Worm (Caenorhabditis elegans) whole organism, young adult: Measurements from ENCODE around the gene vha-2.

Experiments
- B0035.1 ChIP-seq: sonication (generic microtip); optimal IDR thresholded peaks from 2 replicates; lab custom pipeline; 2016; ENCODE audit warnings: missing genetic modification characterization, mild to moderate bottlenecking, missing compliant biosample characterization, missing genotype, missing genetic modification reagents
- B0261.1 ChIP-seq: sonication (generic microtip); optimal IDR thresholded peaks from 2 replicates; lab custom pipeline; 2016; ENCODE audit warnings: mild to moderate bottlenecking, missing genetic modification characterization, moderate library complexity, missing compliant biosample characterization
- B0336.3 ChIP-seq: fragments of 200-800 bp; sonication (Bioruptor generic); IDR thresholded peaks from 2 replicates; pipeline ENCODE4 v1.3.6; 2022; ENCODE audit warnings: missing genetic modification characterization, missing compliant biosample characterization
- F10E7.11 ChIP-seq: sonication (generic microtip); optimal IDR thresholded peaks from 2 replicates; lab custom pipeline; 2017; ENCODE audit warnings: mild to moderate bottlenecking, missing genetic modification characterization, moderate library complexity, missing compliant biosample characterization
- F33H1.4 ChIP-seq: fragments of 200-800 bp; sonication (Bioruptor generic); IDR thresholded peaks from 2 replicates; pipeline ENCODE4 v1.3.6; 2022; ENCODE audit warnings: missing genetic modification reagents, missing genetic modification characterization, missing compliant biosample characterization
- F55B11.4 ChIP-seq: sonication (generic microtip); optimal IDR thresholded peaks from 2 replicates; lab custom pipeline; 2016; ENCODE audit warnings: missing compliant biosample characterization, missing genetic modification characterization, borderline replicate concordance; ENCODE audit not compliant: insufficient read depth
- F57A8.1 ChIP-seq: fragments of 200-800 bp; sonication (Bioruptor generic); optimal IDR thresholded peaks from 2 replicates; lab custom pipeline; 2018; ENCODE audit warnings: mild to moderate bottlenecking, missing genetic modification characterization, moderate library complexity, missing compliant biosample characterization
- K11D2.4 ChIP-seq: fragments of 200-800 bp; sonication (Bioruptor generic); IDR thresholded peaks from 2 replicates; pipeline ENCODE4 v1.3.6; 2022; ENCODE audit warnings: missing genetic modification reagents, missing genetic modification characterization, missing compliant biosample characterization
- T07F8.4 ChIP-seq: sonication (generic microtip); optimal IDR thresholded peaks from 2 replicates; lab custom pipeline; 2016; ENCODE audit warnings: mild to moderate bottlenecking, missing genetic modification characterization, moderate library complexity, missing compliant biosample characterization
- T26A5.8 ChIP-seq: sonication (generic microtip); optimal IDR thresholded peaks from 2 replicates; lab custom pipeline; 2016; ENCODE audit warnings: missing genetic modification characterization, missing compliant biosample characterization
- Y67H2A.10 ChIP-seq: fragments of 200-800 bp; sonication (Bioruptor generic); conservative IDR thresholded peaks from 2 replicates; pipeline ENCODE4 v1.3.6; 2022; ENCODE audit warnings: missing genetic modification reagents, missing genetic modification characterization, missing compliant biosample characterization
- Y95B8A.8 ChIP-seq: fragments of 200-800 bp; sonication (Bioruptor generic); IDR thresholded peaks from 2 replicates; pipeline ENCODE4 v1.3.6; 2022; ENCODE audit warnings: missing genetic modification reagents, missing genetic modification characterization, missing compliant biosample characterization
- ZK185.1 ChIP-seq: sonication (generic microtip); optimal IDR thresholded peaks from 2 replicates; lab custom pipeline; 2016; ENCODE audit warnings: mild to moderate bottlenecking, missing genetic modification characterization, missing compliant biosample characterization; ENCODE audit not compliant: poor library complexity, severe bottlenecking
- ama-1 ChIP-seq, 3 experiments: fragments of 150-350 bp in 1 of 3; sonication (generic microtip) in 2 of 3; optimal IDR thresholded peaks; 2 replicates each; lab custom pipeline; 2014 to 2018; ENCODE audit warnings: missing biosample characterization in 2 of 3, missing genetic modification characterization in 2 of 3, missing genetic modification reagents in 2 of 3
- aptf-2 ChIP-seq: fragments of 200-800 bp; sonication (Bioruptor generic); conservative IDR thresholded peaks from 2 replicates; pipeline ENCODE4 v1.3.6; 2022; ENCODE audit warnings: missing genetic modification reagents, missing genetic modification characterization, missing compliant biosample characterization
- athp-1 ChIP-seq: sonication (generic microtip); optimal IDR thresholded peaks from 2 replicates; lab custom pipeline; 2017; ENCODE audit warnings: mild to moderate bottlenecking, missing genetic modification characterization, missing compliant biosample characterization
- attf-3 ChIP-seq: fragments of 200-800 bp; sonication (Bioruptor generic); conservative IDR thresholded peaks from 2 replicates; pipeline ENCODE4 v1.3.6; 2022; ENCODE audit warnings: missing genetic modification reagents, missing genetic modification characterization, missing compliant biosample characterization
- ccch-3 ChIP-seq: fragments of 200-800 bp; sonication (Bioruptor generic); optimal IDR thresholded peaks from 2 replicates; lab custom pipeline; 2018; ENCODE audit warnings: mild to moderate bottlenecking, missing genetic modification characterization, missing compliant biosample characterization
- ceh-27 ChIP-seq: fragments of 200-800 bp; sonication (Bioruptor generic); optimal IDR thresholded peaks from 2 replicates; lab custom pipeline; 2018; ENCODE audit warnings: mild to moderate bottlenecking, missing genetic modification characterization, moderate library complexity, missing compliant biosample characterization
- ceh-79 ChIP-seq: sonication (generic microtip); optimal IDR thresholded peaks from 2 replicates; lab custom pipeline; 2017; ENCODE audit warnings: mild to moderate bottlenecking, missing genetic modification characterization, missing compliant biosample characterization
- egl-44 ChIP-seq: fragments of 200-800 bp; sonication (Bioruptor generic); IDR thresholded peaks from 2 replicates; pipeline ENCODE4 v1.3.6; 2022; ENCODE audit warnings: missing genetic modification reagents, missing genetic modification characterization, missing compliant biosample characterization
- egrh-3 ChIP-seq: fragments of 200-800 bp; sonication (Bioruptor generic); IDR thresholded peaks from 2 replicates; pipeline ENCODE4 v1.3.6; 2022; ENCODE audit warnings: missing genetic modification reagents, missing genetic modification characterization, missing compliant biosample characterization
- fkh-3 ChIP-seq: sonication (generic microtip); optimal IDR thresholded peaks from 2 replicates; lab custom pipeline; 2016; ENCODE audit warnings: mild to moderate bottlenecking, missing genetic modification characterization, missing compliant biosample characterization
- him-1 ChIP-seq: sonication (generic microtip); optimal IDR thresholded peaks from 2 replicates; lab custom pipeline; 2016; ENCODE audit warnings: missing genotype, missing genetic modification reagents, missing genetic modification characterization, missing compliant biosample characterization
- hlh-26 ChIP-seq: fragments of 200-800 bp; sonication (Bioruptor generic); conservative IDR thresholded peaks from 2 replicates; pipeline ENCODE4 v1.3.6; 2022; ENCODE audit warnings: missing genetic modification reagents, missing genetic modification characterization, missing compliant biosample characterization
- hmg-20 ChIP-seq: fragments of 200-800 bp; sonication (Bioruptor generic); IDR thresholded peaks from 2 replicates; pipeline ENCODE4 v1.3.6; 2022; ENCODE audit warnings: missing genetic modification reagents, missing genetic modification characterization, missing compliant biosample characterization
- hsf-1 ChIP-seq: fragments of 200-800 bp; sonication (Bioruptor generic); IDR thresholded peaks from 2 replicates; pipeline ENCODE4 v1.3.6; 2022; ENCODE audit warnings: missing genetic modification reagents, missing genetic modification characterization, missing compliant biosample characterization
- lag-1 ChIP-seq: fragments of 200-800 bp; sonication (Bioruptor generic); IDR thresholded peaks from 2 replicates; pipeline ENCODE4 v1.3.6; 2022; ENCODE audit warnings: missing genetic modification reagents, missing genetic modification characterization, missing compliant biosample characterization
- let-607 ChIP-seq, 2 experiments: fragments of 200-800 bp in 1 of 2; sonication (Bioruptor generic) in 1 of 2; sonication (generic microtip) in 1 of 2; optimal IDR thresholded peaks; 2 replicates each; lab custom pipeline; 2016 to 2018; ENCODE audit warnings: mild to moderate bottlenecking in 2 of 2, missing compliant biosample characterization in 2 of 2, missing genetic modification characterization in 2 of 2, moderate library complexity in 2 of 2, missing genotype in 1 of 2
- lsy-27 ChIP-seq: sonication (generic microtip); optimal IDR thresholded peaks from 2 replicates; lab custom pipeline; 2017; ENCODE audit warnings: missing genetic modification characterization, mild to moderate bottlenecking, missing compliant biosample characterization, antibody characterized with exemption, missing genotype, borderline replicate concordance; ENCODE audit not compliant: insufficient read depth
- madf-10 ChIP-seq: sonication (generic microtip); optimal IDR thresholded peaks from 2 replicates; lab custom pipeline; 2016; ENCODE audit warnings: mild to moderate bottlenecking, missing genetic modification characterization, missing compliant biosample characterization
- madf-3 ChIP-seq: fragments of 200-800 bp; sonication (Bioruptor generic); IDR thresholded peaks from 2 replicates; pipeline ENCODE4 v1.3.6; 2022; ENCODE audit warnings: missing genetic modification reagents, missing genetic modification characterization, missing compliant biosample characterization
- madf-8 ChIP-seq: fragments of 200-800 bp; sonication (Bioruptor generic); conservative IDR thresholded peaks from 2 replicates; pipeline ENCODE4 v1.3.6; 2022; ENCODE audit warnings: missing genetic modification reagents, missing genetic modification characterization, missing compliant biosample characterization
- mel-28 ChIP-seq: sonication (generic microtip); optimal IDR thresholded peaks from 2 replicates; lab custom pipeline; 2016; ENCODE audit warnings: borderline replicate concordance, mild to moderate bottlenecking, missing genetic modification characterization, missing compliant biosample characterization
- nfyb-1 ChIP-seq: fragments of 200-800 bp; sonication (Bioruptor generic); IDR thresholded peaks from 2 replicates; pipeline ENCODE4 v1.3.6; 2022; ENCODE audit warnings: missing genetic modification reagents, missing genetic modification characterization, missing compliant biosample characterization
- nhr-179 ChIP-seq: sonication (generic microtip); optimal IDR thresholded peaks from 2 replicates; lab custom pipeline; 2016; ENCODE audit warnings: mild to moderate bottlenecking, missing genetic modification characterization, missing compliant biosample characterization
- nhr-27 ChIP-seq: fragments of 200-800 bp; sonication (Bioruptor generic); optimal IDR thresholded peaks from 2 replicates; lab custom pipeline; 2018; ENCODE audit warnings: mild to moderate bottlenecking, missing genetic modification characterization, moderate library complexity, missing compliant biosample characterization
- pbrm-1 ChIP-seq: fragments of 200-800 bp; sonication (Bioruptor generic); IDR thresholded peaks from 2 replicates; pipeline ENCODE4 v1.3.6; 2022; ENCODE audit warnings: missing genetic modification reagents, missing genetic modification characterization, missing compliant biosample characterization
- rcor-1 ChIP-seq: fragments of 200-800 bp; sonication (Bioruptor generic); IDR thresholded peaks from 2 replicates; pipeline ENCODE4 v1.3.6; 2022; ENCODE audit warnings: missing genetic modification reagents, missing genetic modification characterization, missing compliant biosample characterization
- rpc-1 ChIP-seq, 2 experiments: fragments of 150-350 bp in 1 of 2; sonication (generic microtip) in 1 of 2; optimal IDR thresholded peaks; 2 replicates each; lab custom pipeline; 2014 to 2018; ENCODE audit warnings: missing biosample characterization in 1 of 2, missing genetic modification characterization in 1 of 2, missing genetic modification reagents in 1 of 2, missing genotype in 1 of 2
- sdz-38 ChIP-seq: sonication (generic microtip); optimal IDR thresholded peaks from 2 replicates; lab custom pipeline; 2016; ENCODE audit warnings: missing genotype, missing genetic modification characterization, missing compliant biosample characterization
- snpc-1.1 ChIP-seq: sonication (generic microtip); optimal IDR thresholded peaks from 2 replicates; lab custom pipeline; 2017; ENCODE audit warnings: missing genetic modification characterization, mild to moderate bottlenecking, missing compliant biosample characterization, antibody characterized with exemption, moderate library complexity, missing genotype, missing genetic modification reagents; ENCODE audit not compliant: insufficient read depth
- sptf-2 ChIP-seq: fragments of 200-800 bp; sonication (Bioruptor generic); optimal IDR thresholded peaks from 2 replicates; lab custom pipeline; 2018; ENCODE audit warnings: mild to moderate bottlenecking, missing genetic modification characterization, missing compliant biosample characterization
- zim-3 ChIP-seq: sonication (generic microtip); optimal IDR thresholded peaks from 2 replicates; lab custom pipeline; 2017; ENCODE audit warnings: mild to moderate bottlenecking, missing genetic modification characterization, moderate library complexity, missing compliant biosample characterization

vha-2 gene

DNA sequence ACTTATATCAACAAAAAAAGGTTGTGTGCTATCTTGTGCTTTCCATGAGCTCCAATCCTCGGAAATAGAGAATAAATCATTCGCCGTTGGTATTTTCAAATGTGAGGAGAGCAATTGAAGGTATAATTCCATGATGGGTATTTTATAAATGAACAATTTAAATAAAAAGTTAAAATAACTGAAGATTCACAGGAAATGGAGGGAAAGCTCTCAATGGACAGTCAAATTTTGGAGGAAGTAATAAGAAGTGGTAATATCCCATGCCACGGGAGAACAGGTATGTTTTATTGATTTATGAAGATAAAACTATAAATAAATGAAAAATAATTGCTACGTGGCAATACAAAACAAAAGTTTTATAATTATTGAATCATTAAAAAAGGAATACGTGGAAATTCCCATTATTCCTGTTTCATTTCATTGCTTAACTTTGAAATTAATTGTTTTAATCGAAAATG lies 1.2 kb downstream of the vha-2 start (continued):
- TF ChIP-seq nfyb-1 (GFP tag; lab: Robert Waterston, UW) (no peak), ceh-27 (GFP tag; lab: Kevin White, UChicago) (no peak), F33H1.4 (no peak), nhr-27 (tag; lab: Kevin White, UChicago) (no peak), Y95B8A.8 (GFP tag; lab: Robert Waterston, UW) (no peak; the same call in 1 of the 2 replicates), rpc-1 (optimal IDR thresholded peaks at IDR 0.05; lab: Kevin White, UChicago) (no peak), rpc-1 (tag; optimal IDR thresholded peaks at IDR 0.05; lab: Kevin White, UChicago) (no peak), ccch-3 (GFP tag; lab: Kevin White, UChicago) (no peak), T26A5.8 (tag; lab: Kevin White, UChicago) (no peak), F55B11.4 (no peak), lag-1 (GFP tag; lab: Robert Waterston, UW) (no peak), sdz-38 (tag; lab: Kevin White, UChicago) (no peak), K11D2.4 (GFP tag; lab: Robert Waterston, UW) (no peak), rcor-1 (no peak), egrh-3 (no peak), B0261.1 (tag; lab: Kevin White, UChicago) (no peak), lsy-27 (tag; lab: Kevin White, UChicago) (no peak), B0336.3 (peak; percentile 50; the same call in 1 of the 2 replicates), mel-28 (tag; lab: Kevin White, UChicago) (no peak), ZK185.1 (tag; lab: Kevin White, UChicago) (no peak), T07F8.4 (tag; lab: Kevin White, UChicago) (no peak), madf-8 (GFP tag; lab: Robert Waterston, UW) (no peak), fkh-3 (no peak), athp-1 (tag; lab: Kevin White, UChicago) (no peak), F57A8.1 (no peak), ceh-79 (tag; lab: Kevin White, UChicago) (no peak), hmg-20 (GFP tag; lab: Robert Waterston, UW) (no peak), egl-44 (GFP tag; lab: Robert Waterston, UW) (no peak), hlh-26 (GFP tag; lab: Robert Waterston, UW) (no peak), pbrm-1 (GFP tag; lab: Robert Waterston, UW) (0 out of 2 replicates have a peak, but pooled peaks have one; percentile 15), let-607 (tag; optimal IDR thresholded peaks at IDR 0.05; lab: Kevin White, UChicago) (peak; percentile 21 to 35), nhr-179 (tag; lab: Kevin White, UChicago) (no peak), snpc-1.1 (tag; lab: Kevin White, UChicago) (no peak), madf-10 (tag; lab: Kevin White, UChicago) (no peak), ama-1 (optimal IDR thresholded peaks at IDR 0.05; lab: Kevin White, UChicago) (no peak), ama-1 (GFP tag; optimal IDR thresholded peaks at IDR 0.05; lab: Kevin White, UChicago) (no peak), madf-3 (GFP tag; lab: Robert Waterston, UW) (peak; percentile 85), sptf-2 (GFP tag; lab: Kevin White, UChicago) (no peak), Y67H2A.10 (no peak), hsf-1 (GFP tag; lab: Robert Waterston, UW) (0 out of 2 replicates have a peak, but pooled peaks have one; percentile 54), B0035.1 (tag; lab: Kevin White, UChicago) (peak; percentile 7), zim-3 (no peak), attf-3 (GFP tag; lab: Robert Waterston, UW) (no peak), him-1 (no peak), aptf-2 (GFP tag; lab: Robert Waterston, UW) (no peak), F10E7.11 (peak; percentile 62)
- TF ChIP-seq, all 124 proteins: peak for 29
